Worm (Caenorhabditis elegans) whole organism, L2 larva: ENCODE results near the gene puf-6.

Experiments
- alr-1 ChIP-seq: fragments of 150-350 bp; optimal IDR thresholded peaks from 2 replicates; lab custom pipeline; 2014; ENCODE audit warnings: missing biosample characterization, missing genetic modification characterization
- ama-1 ChIP-seq: fragments of 150-350 bp; optimal IDR thresholded peaks from 2 replicates; lab custom pipeline; 2018; ENCODE audit warnings: inconsistent platforms
- egl-27 ChIP-seq: sonication (generic microtip); optimal IDR thresholded peaks from 3 replicates; lab custom pipeline; 2017; ENCODE audit warnings: missing biosample characterization, missing genetic modification reagents, missing genetic modification characterization

- TF ChIP-seq ama-1 (lab: Kevin White, UChicago): no peak
- no peak for TF ChIP-seq alr-1
- no peak for TF ChIP-seq egl-27 (tag; lab: Kevin White, UChicago)
Observed at ce11 chrII:12995322-12995721, 47.9 kb downstream of the puf-6 start.
